Fruit fly (Drosophila melanogaster) whole organism, embryonic: ENCODE results near the gene flfl.

ENCODE experiments used
- Antp ChIP-seq: fragments of 200-800 bp; sonication (Bioruptor generic); optimal IDR thresholded peaks from 3 replicates; lab custom pipeline; 2016; ENCODE audit warnings: missing biosample characterization, missing genetic modification characterization
- C15 ChIP-seq: fragments of 200-800 bp; sonication (Bioruptor generic); IDR thresholded peaks from 3 replicates; pipeline ENCODE4 v1.3.6; 2022; ENCODE audit warnings: missing biosample characterization, missing genetic modification characterization
- CG10274 ChIP-seq: fragments of 200-800 bp; sonication (Bioruptor generic); optimal IDR thresholded peaks from 3 replicates; lab custom pipeline; 2017; ENCODE audit warnings: missing biosample characterization, mild to moderate bottlenecking, missing genetic modification characterization
- CG10366 ChIP-seq: fragments of 200-800 bp; sonication (Bioruptor generic); IDR thresholded peaks from 2 replicates; pipeline ENCODE4 v1.3.6; 2022; ENCODE audit warnings: missing biosample characterization, missing genetic modification characterization
- CG10565 ChIP-seq: fragments of 200-800 bp; sonication (Bioruptor generic); optimal IDR thresholded peaks from 3 replicates; lab custom pipeline; 2016; ENCODE audit warnings: missing biosample characterization, mild to moderate bottlenecking, missing genetic modification characterization
- CG12236 ChIP-seq: fragments of 200-800 bp; sonication (Bioruptor generic); optimal IDR thresholded peaks from 2 replicates; lab custom pipeline; 2016; ENCODE audit warnings: missing biosample characterization, missing genetic modification characterization
- CG12391 ChIP-seq: fragments of 200-800 bp; sonication (Bioruptor generic); optimal IDR thresholded peaks from 3 replicates; lab custom pipeline; 2018; ENCODE audit warnings: missing biosample characterization, mild to moderate bottlenecking, missing genetic modification characterization, moderate library complexity
- CG13775 ChIP-seq: fragments of 200-800 bp; sonication (Bioruptor generic); optimal IDR thresholded peaks from 3 replicates; lab custom pipeline; 2017; ENCODE audit warnings: missing biosample characterization, mild to moderate bottlenecking, missing genetic modification characterization
- CG13894 ChIP-seq: fragments of 200-800 bp; sonication (Bioruptor generic); optimal IDR thresholded peaks from 3 replicates; lab custom pipeline; 2018; ENCODE audit warnings: missing biosample characterization, mild to moderate bottlenecking, missing genetic modification characterization, moderate library complexity
- CG14050 ChIP-seq: fragments of 200-800 bp; sonication (Bioruptor generic); IDR thresholded peaks from 3 replicates; pipeline ENCODE4 v1.3.6; 2022; ENCODE audit warnings: missing biosample characterization, missing genetic modification characterization
- CG15073 ChIP-seq: fragments of 200-800 bp; sonication (Bioruptor generic); optimal IDR thresholded peaks from 2 replicates; lab custom pipeline; 2016; ENCODE audit warnings: missing biosample characterization, missing genetic modification characterization
- CG15696 ChIP-seq: fragments of 200-800 bp; sonication (Bioruptor generic); optimal IDR thresholded peaks from 2 replicates; lab custom pipeline; 2019; ENCODE audit warnings: missing biosample characterization, mild to moderate bottlenecking, missing genetic modification characterization, moderate library complexity
- CG17186 ChIP-seq: fragments of 200-800 bp; sonication (Bioruptor generic); optimal IDR thresholded peaks from 3 replicates; lab custom pipeline; 2017; ENCODE audit warnings: missing biosample characterization, missing genetic modification reagents, missing genetic modification characterization
- CG17612 ChIP-seq: fragments of 200-800 bp; sonication (Bioruptor generic); IDR thresholded peaks from 2 replicates; pipeline ENCODE4 v1.3.6; 2022; ENCODE audit warnings: missing biosample characterization, missing genetic modification characterization
- CG18262 ChIP-seq: fragments of 200-800 bp; optimal IDR thresholded peaks from 3 replicates; lab custom pipeline; 2019; ENCODE audit warnings: missing biosample characterization, mild to moderate bottlenecking, missing genetic modification characterization, moderate library complexity
- CG2199 ChIP-seq: fragments of 200-800 bp; sonication (Bioruptor generic); IDR thresholded peaks from 3 replicates; pipeline ENCODE4 v1.3.6; 2022; ENCODE audit warnings: missing biosample characterization, missing genetic modification characterization
- CG2202 ChIP-seq: fragments of 200-800 bp; sonication (Bioruptor generic); optimal IDR thresholded peaks from 2 replicates; lab custom pipeline; 2018; ENCODE audit warnings: missing biosample characterization, mild to moderate bottlenecking, missing genetic modification characterization
- CG30020 ChIP-seq: fragments of 200-800 bp; optimal IDR thresholded peaks from 2 replicates; lab custom pipeline; 2019; ENCODE audit warnings: missing biosample characterization, mild to moderate bottlenecking, missing genetic modification characterization, moderate library complexity
- CG33557 ChIP-seq: fragments of 200-800 bp; sonication (Bioruptor generic); optimal IDR thresholded peaks from 2 replicates; lab custom pipeline; 2019; ENCODE audit warnings: missing biosample characterization, mild to moderate bottlenecking, missing genetic modification characterization, moderate library complexity
- CG34422 ChIP-seq: fragments of 200-800 bp; sonication (Bioruptor generic); IDR thresholded peaks from 3 replicates; pipeline ENCODE4 v1.3.6; 2022; ENCODE audit warnings: missing biosample characterization, missing genetic modification characterization
- CG3847 ChIP-seq: fragments of 200-800 bp; sonication (Bioruptor generic); IDR thresholded peaks from 2 replicates; pipeline ENCODE4 v1.3.6; 2022; ENCODE audit warnings: missing biosample characterization, missing genetic modification characterization
- CG4360 ChIP-seq: fragments of 200-800 bp; sonication (Bioruptor generic); IDR thresholded peaks from 2 replicates; pipeline ENCODE4 v1.3.6; 2022; ENCODE audit warnings: missing biosample characterization, missing genetic modification characterization
- CG5180 ChIP-seq: fragments of 200-800 bp; sonication (Bioruptor generic); optimal IDR thresholded peaks from 3 replicates; lab custom pipeline; 2017; ENCODE audit warnings: missing biosample characterization, missing genetic modification characterization, mild to moderate bottlenecking, moderate library complexity, missing genetic modification reagents
- CG6175 ChIP-seq: fragments of 200-800 bp; sonication (Bioruptor generic); IDR thresholded peaks from 3 replicates; pipeline ENCODE4 v1.3.6; 2022; ENCODE audit warnings: missing biosample characterization, missing genetic modification characterization
- CG8765 ChIP-seq: fragments of 200-800 bp; sonication (Bioruptor generic); IDR thresholded peaks from 2 replicates; pipeline ENCODE4 v1.3.6; 2022; ENCODE audit warnings: missing biosample characterization, missing genetic modification characterization
- CG9215 ChIP-seq: fragments of 200-800 bp; sonication (Bioruptor generic); IDR thresholded peaks from 2 replicates; pipeline ENCODE4 v1.3.6; 2022; ENCODE audit warnings: missing biosample characterization, missing genetic modification characterization
- CG9797 ChIP-seq: fragments of 200-800 bp; sonication (Bioruptor generic); optimal IDR thresholded peaks from 3 replicates; lab custom pipeline; 2018; ENCODE audit warnings: missing biosample characterization, mild to moderate bottlenecking, missing genetic modification characterization
- Dref ChIP-seq: fragments of 200-800 bp; sonication (Bioruptor generic); IDR thresholded peaks from 2 replicates; pipeline ENCODE4 v1.3.6; 2022; ENCODE audit warnings: missing biosample characterization, missing genetic modification characterization
- MESR4 ChIP-seq: fragments of 200-800 bp; sonication (Bioruptor generic); optimal IDR thresholded peaks from 2 replicates; lab custom pipeline; 2018; ENCODE audit warnings: missing biosample characterization, mild to moderate bottlenecking, missing genetic modification characterization, moderate library complexity
- Rx ChIP-seq: fragments of 200-800 bp; sonication (Bioruptor generic); IDR thresholded peaks from 2 replicates; pipeline ENCODE4 v1.3.6; 2022; ENCODE audit warnings: missing biosample characterization, missing genetic modification characterization
- Sox100B ChIP-seq: fragments of 200-800 bp; sonication (Bioruptor generic); optimal IDR thresholded peaks from 3 replicates; lab custom pipeline; 2018; ENCODE audit warnings: missing biosample characterization, mild to moderate bottlenecking, missing genetic modification characterization
- Trl ChIP-seq, 3 experiments: fragments of >200 bp in 2 of 3; fragments of 200-800 bp in 1 of 3; sonication (Bioruptor generic) in 1 of 3; optimal IDR thresholded peaks; 2 replicates in 1 of 3; 3 replicates in 2 of 3; lab custom pipeline; 2016 to 2017; ENCODE audit warnings: missing biosample characterization in 1 of 3, missing genetic modification characterization in 1 of 3
- abd-A ChIP-seq: fragments of 200-800 bp; sonication (Bioruptor generic); optimal IDR thresholded peaks from 3 replicates; lab custom pipeline; 2019; ENCODE audit warnings: missing biosample characterization, mild to moderate bottlenecking, missing genetic modification characterization, moderate library complexity
- aop ChIP-seq: fragments of 200-800 bp; sonication (Bioruptor generic); IDR thresholded peaks from 2 replicates; pipeline ENCODE4 v1.3.6; 2022; ENCODE audit warnings: missing biosample characterization, missing genetic modification characterization
- bbx ChIP-seq: fragments of 200-800 bp; sonication (Bioruptor generic); IDR thresholded peaks from 2 replicates; pipeline ENCODE4 v1.3.6; 2022; ENCODE audit warnings: missing biosample characterization, missing genetic modification characterization; ENCODE audit not compliant: partially characterized antibody
- bowl ChIP-seq: fragments of 200-800 bp; sonication (Bioruptor generic); IDR thresholded peaks from 2 replicates; pipeline ENCODE4 v1.3.6; 2022; ENCODE audit warnings: missing biosample characterization, missing genetic modification characterization
- br ChIP-seq: fragments of >200 bp; optimal IDR thresholded peaks from 2 replicates; lab custom pipeline; 2017
- cas ChIP-seq: fragments of 200-800 bp; sonication (Bioruptor generic); IDR thresholded peaks from 2 replicates; pipeline ENCODE4 v1.3.6; 2022; ENCODE audit warnings: missing biosample characterization, missing genetic modification characterization
- corto ChIP-seq: fragments of 200-800 bp; sonication (Bioruptor generic); optimal IDR thresholded peaks from 2 replicates; lab custom pipeline; 2016; ENCODE audit warnings: missing biosample characterization, mild to moderate bottlenecking, missing genetic modification characterization, moderate library complexity
- da ChIP-seq: fragments of 200-800 bp; sonication (Bioruptor generic); optimal IDR thresholded peaks from 2 replicates; lab custom pipeline; 2016; ENCODE audit warnings: missing biosample characterization, missing genetic modification characterization
- dmrt11E ChIP-seq: fragments of 200-800 bp; sonication (Bioruptor generic); optimal IDR thresholded peaks from 3 replicates; lab custom pipeline; 2018; ENCODE audit warnings: missing biosample characterization, mild to moderate bottlenecking, missing genetic modification characterization, moderate library complexity
- en ChIP-seq: fragments of 200-800 bp; sonication (Bioruptor generic); optimal IDR thresholded peaks from 2 replicates; lab custom pipeline; 2016; ENCODE audit warnings: missing biosample characterization, missing genetic modification characterization
- gem ChIP-seq: fragments of 200-800 bp; sonication (Bioruptor generic); optimal IDR thresholded peaks from 2 replicates; lab custom pipeline; 2019; ENCODE audit warnings: missing biosample characterization, mild to moderate bottlenecking, missing genetic modification characterization, moderate library complexity
- mld ChIP-seq: fragments of 200-800 bp; sonication (Bioruptor generic); IDR thresholded peaks from 3 replicates; pipeline ENCODE4 v1.3.6; 2022; ENCODE audit warnings: missing biosample characterization, missing genetic modification characterization; ENCODE audit not compliant: partially characterized antibody
- nmo ChIP-seq: fragments of 200-800 bp; sonication (Bioruptor generic); optimal IDR thresholded peaks from 2 replicates; lab custom pipeline; 2018; ENCODE audit warnings: missing biosample characterization, mild to moderate bottlenecking, missing genetic modification characterization, moderate library complexity
- pho ChIP-seq: fragments of 200-800 bp; sonication (Bioruptor generic); optimal IDR thresholded peaks from 2 replicates; lab custom pipeline; 2016; ENCODE audit warnings: missing biosample characterization, missing genetic modification characterization
- tap ChIP-seq: fragments of 200-800 bp; optimal IDR thresholded peaks from 3 replicates; lab custom pipeline; 2019; ENCODE audit warnings: missing biosample characterization, mild to moderate bottlenecking, missing genetic modification characterization, moderate library complexity
- trem ChIP-seq: fragments of 200-800 bp; optimal IDR thresholded peaks from 3 replicates; lab custom pipeline; 2019; ENCODE audit warnings: missing biosample characterization, mild to moderate bottlenecking, missing genetic modification characterization, moderate library complexity
- trh ChIP-seq: fragments of 200-800 bp; sonication (Bioruptor generic); optimal IDR thresholded peaks from 2 replicates; lab custom pipeline; 2016; ENCODE audit warnings: missing biosample characterization, missing genetic modification characterization
- zf30C ChIP-seq: fragments of 200-800 bp; sonication (Bioruptor generic); optimal IDR thresholded peaks from 3 replicates; lab custom pipeline; 2018; ENCODE audit warnings: missing biosample characterization, mild to moderate bottlenecking, missing genetic modification characterization

Gene flfl

DNA sequence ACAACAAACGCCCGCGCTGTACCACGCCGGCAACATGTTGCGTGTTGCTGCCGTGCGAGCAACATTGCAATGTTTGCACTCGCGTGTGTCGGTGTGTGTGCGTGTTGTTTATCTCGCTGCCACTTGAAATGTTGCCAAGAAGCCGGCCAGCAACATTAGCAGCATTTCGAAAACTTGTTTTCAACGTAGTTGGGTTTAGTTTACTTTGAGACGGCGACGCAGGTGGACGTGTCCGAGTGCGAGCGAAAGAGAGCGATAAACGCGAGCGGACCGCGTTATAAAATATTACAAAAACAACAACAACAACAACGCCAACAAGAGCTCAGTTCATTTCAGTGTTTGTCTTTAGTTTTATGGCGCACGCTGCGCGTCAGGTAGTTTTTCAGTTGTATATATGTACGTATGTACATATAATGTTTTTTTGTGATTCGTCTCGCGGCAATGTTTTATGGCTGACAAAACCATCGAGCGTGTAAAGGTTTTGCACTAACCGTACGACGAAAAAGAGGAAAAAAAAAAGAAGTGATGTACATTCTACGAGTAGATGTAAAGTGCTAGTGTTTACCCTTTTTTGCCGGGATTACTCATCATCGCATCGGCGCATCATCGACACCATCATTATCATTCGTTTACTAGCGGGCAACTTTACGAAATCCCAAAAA, 31.4 kb downstream of the flfl start, which contains the start of gene kmr (continued):
- TF ChIP-seq CG14050 (GFP tag; lab: Robert Waterston, UW) (peak; percentile 40; the same call in 1 of the 3 replicates), CG10274 (GFP tag; lab: Kevin White, UChicago) (no peak), CG15696 (tag; lab: Kevin White, UChicago) (peak; percentile 18), CG12391 (tag; lab: Kevin White, UChicago) (peak; percentile 15), br (no peak), CG12236 (peak; percentile 1), cas (GFP tag; lab: Robert Waterston, UW) (peak; percentile 8; the same call in 1 of the 2 replicates), CG8765 (GFP tag; lab: Robert Waterston, UW) (no peak), CG13894 (tag; lab: Kevin White, UChicago) (peak; percentile 62), CG33557 (GFP tag; lab: Kevin White, UChicago) (no peak), CG17612 (GFP tag; lab: Robert Waterston, UW) (no peak), da (no peak), CG6175 (GFP tag; lab: Robert Waterston, UW) (peak; percentile 34; the same call in 1 of the 3 replicates), CG17186 (GFP tag; lab: Kevin White, UChicago) (no peak), CG2202 (tag; lab: Kevin White, UChicago) (peak; percentile 48), CG10366 (no peak), trh (no peak), Rx (no peak), CG3847 (no peak), CG30020 (tag; lab: Kevin White, UChicago) (no peak), CG9215 (GFP tag; lab: Robert Waterston, UW) (no peak), tap (peak; percentile 67), nmo (GFP tag; lab: Kevin White, UChicago) (peak; percentile 23), CG10565 (no peak), CG2199 (GFP tag; lab: Robert Waterston, UW) (peak; percentile 80), pho (GFP tag; lab: Kevin White, UChicago) (no peak), CG5180 (GFP tag; lab: Kevin White, UChicago) (peak; percentile 47), abd-A (tag; lab: Kevin White, UChicago) (peak; percentile 76), corto (GFP tag; lab: Kevin White, UChicago) (no peak), aop (GFP tag; lab: Robert Waterston, UW) (no peak), C15 (GFP tag; lab: Robert Waterston, UW) (no peak), MESR4 (GFP tag; lab: Kevin White, UChicago) (peak; percentile 12), Trl (optimal IDR thresholded peaks at IDR 0.05; lab: Kevin White, UChicago) (no peak), Trl (GFP tag; optimal IDR thresholded peaks at IDR 0.05; lab: Kevin White, UChicago) (peak; percentile 42), dmrt11E (no peak), gem (tag; lab: Kevin White, UChicago) (no peak), en (GFP tag; lab: Kevin White, UChicago) (no peak), CG9797 (GFP tag; lab: Kevin White, UChicago) (peak; percentile 27), trem (peak; percentile 21), CG15073 (no peak), CG13775 (GFP tag; lab: Kevin White, UChicago) (no peak), mld (GFP tag; lab: Robert Waterston, UW) (0 out of 3 replicates have a peak, but pooled peaks have one; percentile 24), CG4360 (GFP tag; lab: Robert Waterston, UW) (peak; percentile 97), Sox100B (GFP tag; lab: Kevin White, UChicago) (no peak), Antp (GFP tag; lab: Kevin White, UChicago) (peak; percentile 23), CG34422 (GFP tag; lab: Robert Waterston, UW) (peak; percentile 64; the same call in 1 of the 3 replicates), Dref (GFP tag; lab: Robert Waterston, UW) (no peak), bowl (GFP tag; lab: Robert Waterston, UW) (peak; percentile 55; the same call in 1 of the 2 replicates), bbx (peak; percentile 67; the same call in 1 of the 2 replicates), zf30C (no peak), CG18262 (tag; lab: Kevin White, UChicago) (no peak)
